Fruit fly (Drosophila melanogaster) whole organism, adult: Measurements from ENCODE around the gene Pdi.

Source experiments
- CG12768 ChIP-seq: fragments of 200-800 bp; sonication (Bioruptor generic); optimal IDR thresholded peaks from 2 replicates; lab custom pipeline; 2017; ENCODE audit warnings: missing biosample characterization, missing genetic modification characterization, mild to moderate bottlenecking, moderate library complexity, missing genetic modification reagents
- CG14711 ChIP-seq: fragments of 200-800 bp; sonication (Bioruptor generic); optimal IDR thresholded peaks from 2 replicates; lab custom pipeline; 2018; ENCODE audit warnings: missing biosample characterization, mild to moderate bottlenecking, missing genetic modification characterization, moderate library complexity
- CG1620 ChIP-seq: fragments of 200-800 bp; sonication (Bioruptor generic); optimal IDR thresholded peaks from 2 replicates; lab custom pipeline; 2016; ENCODE audit warnings: missing biosample characterization, missing genetic modification characterization
- CG7045 ChIP-seq: fragments of 200-800 bp; sonication (Bioruptor generic); optimal IDR thresholded peaks from 2 replicates; lab custom pipeline; 2017; ENCODE audit warnings: missing biosample characterization, mild to moderate bottlenecking, missing genetic modification characterization
- Clk ChIP-seq: fragments of 200-800 bp; sonication (Bioruptor generic); optimal IDR thresholded peaks from 2 replicates; lab custom pipeline; 2017; ENCODE audit warnings: missing biosample characterization, missing genetic modification characterization
- Mnt ChIP-seq: fragments of 200-800 bp; sonication (Bioruptor generic); optimal IDR thresholded peaks from 2 replicates; lab custom pipeline; 2016; ENCODE audit warnings: missing biosample characterization, mild to moderate bottlenecking, missing genetic modification characterization
- bab1 ChIP-seq: fragments of 200-800 bp; sonication (Bioruptor generic); optimal IDR thresholded peaks from 3 replicates; lab custom pipeline; 2019; ENCODE audit warnings: missing biosample characterization, mild to moderate bottlenecking, missing genetic modification characterization, moderate library complexity
- cic ChIP-seq: fragments of 200-800 bp; sonication (Bioruptor generic); optimal IDR thresholded peaks from 2 replicates; lab custom pipeline; 2017; ENCODE audit warnings: missing biosample characterization, mild to moderate bottlenecking, missing genetic modification characterization, moderate library complexity
- cnc ChIP-seq, 2 experiments: fragments of >200 bp; optimal IDR thresholded peaks; 2 replicates each; lab custom pipeline; 2017
- pad ChIP-seq: fragments of 200-800 bp; sonication (Bioruptor generic); optimal IDR thresholded peaks from 3 replicates; lab custom pipeline; 2017; ENCODE audit warnings: missing biosample characterization, missing genetic modification characterization, mild to moderate bottlenecking, moderate library complexity, missing genetic modification reagents
- tj ChIP-seq: fragments of 200-800 bp; sonication (Bioruptor generic); optimal IDR thresholded peaks from 3 replicates; lab custom pipeline; 2017; ENCODE audit warnings: missing biosample characterization, mild to moderate bottlenecking, missing genetic modification characterization, moderate library complexity

dm6 chr3L:15089083-15089704 is 53.4 kb downstream of the Pdi start:
- TF ChIP-seq tj (GFP tag; lab: Kevin White, UChicago) (no peak), CG12768 (GFP tag; lab: Kevin White, UChicago) (no peak), bab1 (GFP tag; lab: Kevin White, UChicago) (no peak), cnc (optimal IDR thresholded peaks at IDR 0.05; lab: Kevin White, UChicago) (no peak), cic (GFP tag; lab: Kevin White, UChicago) (no peak), Mnt (no peak), Clk (GFP tag; lab: Kevin White, UChicago) (no peak), CG7045 (GFP tag; lab: Kevin White, UChicago) (no peak), CG1620 (no peak), CG14711 (no peak), pad (no peak)
